Worm (Caenorhabditis elegans) whole organism, late embryonic: ENCODE measurements around the gene W08E12.2.

Experiments
- K09A11.1 ChIP-seq: sonication (generic microtip); optimal IDR thresholded peaks from 2 replicates; lab custom pipeline; 2017; ENCODE audit warnings: antibody characterized with exemption, mild to moderate bottlenecking, missing genetic modification characterization, missing compliant biosample characterization; ENCODE audit not compliant: insufficient read depth
- ama-1 ChIP-seq: fragments of 150-350 bp; optimal IDR thresholded peaks from 2 replicates; lab custom pipeline; 2014
- ceh-48 ChIP-seq: sonication (generic microtip); optimal IDR thresholded peaks from 2 replicates; lab custom pipeline; 2016; ENCODE audit warnings: missing genetic modification characterization, inconsistent platforms, missing compliant biosample characterization
- fkh-6 ChIP-seq: sonication (generic microtip); optimal IDR thresholded peaks from 2 replicates; lab custom pipeline; 2016; ENCODE audit warnings: missing genetic modification characterization, missing compliant biosample characterization
- hlh-30 ChIP-seq: sonication (generic microtip); optimal IDR thresholded peaks from 2 replicates; lab custom pipeline; 2017; ENCODE audit warnings: antibody characterized with exemption, missing genetic modification characterization, missing compliant biosample characterization; ENCODE audit not compliant: insufficient read depth
- hlh-8 ChIP-seq: sonication (generic microtip); optimal IDR thresholded peaks from 2 replicates; lab custom pipeline; 2016; ENCODE audit warnings: missing genotype, missing genetic modification characterization, missing compliant biosample characterization
- lin-11 ChIP-seq: fragments of 200-800 bp; sonication (Bioruptor generic); optimal IDR thresholded peaks from 2 replicates; lab custom pipeline; 2018; ENCODE audit warnings: mild to moderate bottlenecking, missing genetic modification characterization, missing compliant biosample characterization

ce11 chrIV:3300492-3300891 is 5.2 kb upstream of the W08E12.2 start, which contains the start of gene W08E12.5:
- TF ChIP-seq ama-1 (lab: Kevin White, UChicago) = no peak
- no peak for TF ChIP-seq K09A11.1
- TF ChIP-seq hlh-8 (tag; lab: Kevin White, UChicago) = no peak
- TF ChIP-seq hlh-30 (tag; lab: Kevin White, UChicago) = no peak
- no peak for TF ChIP-seq lin-11 (tag; lab: Kevin White, UChicago)
- no peak for TF ChIP-seq fkh-6 (tag; lab: Kevin White, UChicago)
- TF ChIP-seq ceh-48 (tag; lab: Kevin White, UChicago) = no peak
